Worm (Caenorhabditis elegans) whole organism, young adult: Measurements from ENCODE around the gene F34D6.1.

Experiments used
- B0261.1 ChIP-seq: sonication (generic microtip); optimal IDR thresholded peaks from 2 replicates; lab custom pipeline; 2016; ENCODE audit warnings: mild to moderate bottlenecking, missing genetic modification characterization, moderate library complexity, missing compliant biosample characterization
- F49E8.2 ChIP-seq: sonication (generic microtip); optimal IDR thresholded peaks from 3 replicates; lab custom pipeline; 2017; ENCODE audit warnings: missing genetic modification characterization, mild to moderate bottlenecking, missing compliant biosample characterization, antibody characterized with exemption, moderate library complexity; ENCODE audit not compliant: insufficient read depth
- K11D2.4 ChIP-seq: fragments of 200-800 bp; sonication (Bioruptor generic); IDR thresholded peaks from 2 replicates; pipeline ENCODE4 v1.3.6; 2022; ENCODE audit warnings: missing genetic modification reagents, missing genetic modification characterization, missing compliant biosample characterization
- Y53G8AR.9 ChIP-seq: fragments of 200-800 bp; sonication (Bioruptor generic); conservative IDR thresholded peaks from 2 replicates; pipeline ENCODE4 v1.3.6; 2022; ENCODE audit warnings: missing genetic modification reagents, missing genetic modification characterization, missing compliant biosample characterization
- atf-7 ChIP-seq: sonication (generic microtip); optimal IDR thresholded peaks from 2 replicates; lab custom pipeline; 2017; ENCODE audit warnings: mild to moderate bottlenecking, missing genetic modification characterization, missing compliant biosample characterization
- chd-7 ChIP-seq: sonication (generic microtip); optimal IDR thresholded peaks from 2 replicates; lab custom pipeline; 2016; ENCODE audit warnings: mild to moderate bottlenecking, missing genetic modification characterization, moderate library complexity, missing compliant biosample characterization
- ets-4 ChIP-seq: fragments of 200-800 bp; sonication (Bioruptor generic); optimal IDR thresholded peaks from 2 replicates; lab custom pipeline; 2018; ENCODE audit warnings: mild to moderate bottlenecking, missing genetic modification characterization, missing compliant biosample characterization
- lir-1 ChIP-seq: fragments of 200-800 bp; sonication (Bioruptor generic); conservative IDR thresholded peaks from 2 replicates; pipeline ENCODE4 v1.3.6; 2022; ENCODE audit warnings: missing genetic modification reagents, missing genetic modification characterization, missing compliant biosample characterization
- nhr-120 ChIP-seq: fragments of 200-800 bp; sonication (Bioruptor generic); IDR thresholded peaks from 2 replicates; pipeline ENCODE4 v1.3.6; 2022; ENCODE audit warnings: missing genetic modification characterization, missing compliant biosample characterization
- snpc-4 ChIP-seq, 5 experiments: fragments of 150-350 bp in 1 of 5; sonication (generic microtip) in 4 of 5; optimal IDR thresholded peaks; 2 replicates each; lab custom pipeline; 2014 to 2018; ENCODE audit warnings: missing genetic modification characterization in 5 of 5, missing biosample characterization in 3 of 5, antibody characterized with exemption in 2 of 5, mild to moderate bottlenecking in 2 of 5, missing compliant biosample characterization in 2 of 5, missing genotype in 2 of 5, moderate library complexity in 2 of 5, missing genetic modification reagents in 1 of 5
- unc-62 ChIP-seq: fragments of 150-350 bp; optimal IDR thresholded peaks from 2 replicates; lab custom pipeline; 2014; ENCODE audit warnings: missing biosample characterization, missing genetic modification reagents, missing genetic modification characterization
- zim-3 ChIP-seq: sonication (generic microtip); optimal IDR thresholded peaks from 2 replicates; lab custom pipeline; 2017; ENCODE audit warnings: mild to moderate bottlenecking, missing genetic modification characterization, moderate library complexity, missing compliant biosample characterization
- ztf-22 ChIP-seq: fragments of 200-800 bp; sonication (Bioruptor generic); optimal IDR thresholded peaks from 2 replicates; lab custom pipeline; 2018; ENCODE audit warnings: mild to moderate bottlenecking, missing genetic modification characterization, moderate library complexity, missing compliant biosample characterization
- ztf-26 ChIP-seq: sonication (generic microtip); optimal IDR thresholded peaks from 2 replicates; lab custom pipeline; 2017; ENCODE audit warnings: missing genetic modification characterization, missing compliant biosample characterization

DNA sequence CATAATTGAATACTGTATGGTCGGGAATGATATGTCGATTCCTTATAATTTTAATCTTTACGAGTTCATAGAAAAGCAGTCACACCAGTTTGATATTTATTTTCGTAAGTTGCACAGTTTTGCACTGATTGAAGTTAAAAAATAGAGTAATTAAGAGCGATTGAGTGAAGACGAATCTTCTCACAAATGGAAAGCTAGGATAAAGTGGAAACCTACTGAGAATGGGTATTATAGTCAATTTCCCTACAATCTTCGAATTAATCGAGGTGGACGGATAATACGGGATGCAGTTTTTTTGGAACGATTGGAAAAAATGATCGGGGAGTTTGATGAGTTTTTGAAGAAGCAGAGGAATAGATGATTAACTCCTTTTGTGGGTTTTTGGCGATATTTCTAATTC, 40.0 kb downstream of the F34D6.1 start, which contains the start of gene F22E5.23:
- no peak for TF ChIP-seq F49E8.2 (tag; lab: Kevin White, UChicago)
- TF ChIP-seq atf-7 (tag; lab: Kevin White, UChicago) = no peak
- TF ChIP-seq snpc-4 (GFP tag; optimal IDR thresholded peaks at IDR 0.05; lab: Kevin White, UChicago) = no peak
- TF ChIP-seq snpc-4 (tag; optimal IDR thresholded peaks at IDR 0.05; lab: Kevin White, UChicago) = no peak
- TF ChIP-seq zim-3 (tag; lab: Kevin White, UChicago) = no peak
- no peak for TF ChIP-seq K11D2.4 (GFP tag; lab: Robert Waterston, UW)
- TF ChIP-seq B0261.1 (tag; lab: Kevin White, UChicago) = no peak
- TF ChIP-seq ets-4 (GFP tag; lab: Kevin White, UChicago) = no peak
- no peak for TF ChIP-seq lir-1
- TF ChIP-seq ztf-22 (GFP tag; lab: Kevin White, UChicago) = no peak
- TF ChIP-seq chd-7 = no peak
- TF ChIP-seq ztf-26 = no peak
- no peak for TF ChIP-seq Y53G8AR.9 (GFP tag; lab: Robert Waterston, UW)
- TF ChIP-seq nhr-120 = no peak
- TF ChIP-seq unc-62 = no peak
